Worm (Caenorhabditis elegans): Measurements from ENCODE around the gene C01G6.2.

The C01G6.2 gene

DNA sequence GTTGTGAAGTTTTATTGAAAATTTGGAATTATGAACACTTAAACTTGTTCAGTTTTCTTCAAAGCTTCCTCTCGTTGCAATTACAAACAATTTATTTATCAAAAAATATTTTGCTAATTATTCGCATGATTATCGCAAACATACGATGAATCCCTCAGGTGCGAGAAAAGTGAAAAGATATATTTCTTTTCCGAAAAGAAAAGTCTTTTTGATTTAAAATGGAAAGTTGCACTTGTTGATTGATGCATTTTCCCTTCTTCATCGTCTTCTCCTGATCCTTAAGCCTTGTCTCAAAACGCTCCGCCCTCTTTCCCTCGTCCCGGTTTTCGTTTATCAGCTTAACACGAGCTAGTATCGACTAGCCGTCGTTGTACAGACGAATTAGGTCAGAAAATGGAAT, 34.4 kb upstream of the C01G6.2 start:
- TF ChIP-seq zip-5 (tag; optimal IDR thresholded peaks at IDR 0.05) (no peak), ttx-3 (tag; optimal IDR thresholded peaks at IDR 0.05) (no peak), ceh-45 (GFP tag; IDR thresholded peaks at IDR 0.05) (no peak), F13H6.1 (tag; optimal IDR thresholded peaks at IDR 0.05) (no peak), che-1 (tag; optimal IDR thresholded peaks at IDR 0.05) (no peak), ceh-34 (tag; optimal IDR thresholded peaks at IDR 0.05) (no peak), sox-2 (GFP tag; IDR thresholded peaks at IDR 0.05) (no peak), npax-4 (tag; optimal IDR thresholded peaks at IDR 0.05) (no peak), hlh-13 (GFP tag; optimal IDR thresholded peaks at IDR 0.05) (no peak), ama-1 (optimal IDR thresholded peaks at IDR 0.05) (no peak), dve-1 (tag; optimal IDR thresholded peaks at IDR 0.05) (no peak), hlh-30 (tag; optimal IDR thresholded peaks at IDR 0.05; ENCODE audit: insufficient read depth) (no peak), unc-86 (tag; optimal IDR thresholded peaks at IDR 0.05) (no peak), ceh-22 (tag; optimal IDR thresholded peaks at IDR 0.05) (no peak), pax-1 (tag; optimal IDR thresholded peaks at IDR 0.05) (no peak), ceh-14 (tag; optimal IDR thresholded peaks at IDR 0.05) (no peak), pag-3 (tag; optimal IDR thresholded peaks at IDR 0.05; ENCODE audit: borderline replicate concordance) (no peak), ceh-6 (GFP tag; optimal IDR thresholded peaks at IDR 0.05) (no peak), elt-4 (tag; optimal IDR thresholded peaks at IDR 0.05) (no peak)

DNA sequence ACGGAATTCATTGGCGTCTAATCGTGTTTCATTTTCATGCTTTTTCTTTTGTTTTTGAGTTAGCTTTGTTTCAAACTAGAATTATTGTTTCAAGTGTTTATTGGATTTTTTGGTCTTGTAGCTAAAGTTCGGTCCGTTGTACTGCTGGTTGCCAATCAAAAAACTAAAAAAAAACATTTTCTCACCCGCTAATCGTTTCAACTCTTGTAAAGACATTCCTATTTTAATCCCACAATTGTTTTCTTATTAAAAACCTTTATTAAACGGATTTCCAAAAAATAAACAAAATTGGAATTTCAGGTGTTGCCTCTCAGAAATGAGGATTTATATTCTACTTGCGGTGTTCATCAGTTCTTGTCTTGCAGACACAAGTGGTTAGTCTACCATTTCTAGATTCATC, 33.9 kb upstream of the C01G6.2 start, which contains the start of gene T26C5.2:
Gene T26C5.2, plus strand, starts transcription at position 301 of the 400 bp plus-strand sequence.
- TF ChIP-seq hlh-13 (GFP tag; optimal IDR thresholded peaks at IDR 0.05) (no peak), fax-1 (tag; optimal IDR thresholded peaks at IDR 0.05) (no peak), syd-9 (tag; optimal IDR thresholded peaks at IDR 0.05) (no peak), tbx-7 (tag; optimal IDR thresholded peaks at IDR 0.05) (no peak), ceh-2 (tag; optimal IDR thresholded peaks at IDR 0.05) (no peak), lin-11 (tag; optimal IDR thresholded peaks at IDR 0.05) (no peak), ztf-16 (tag; optimal IDR thresholded peaks at IDR 0.05) (no peak), elt-2 (tag; optimal IDR thresholded peaks at IDR 0.05) (no peak), sox-2 (GFP tag; IDR thresholded peaks at IDR 0.05) (no peak), nhr-232 (tag; optimal IDR thresholded peaks at IDR 0.05) (no peak), K09A11.1 (tag; optimal IDR thresholded peaks at IDR 0.05; ENCODE audit: insufficient read depth) (no peak), madf-2 (tag; optimal IDR thresholded peaks at IDR 0.05) (no peak), ceh-18 (tag; optimal IDR thresholded peaks at IDR 0.05) (no peak), Y22D7AL.16 (tag; optimal IDR thresholded peaks at IDR 0.05) (no peak), eyg-1 (tag; optimal IDR thresholded peaks at IDR 0.05) (no peak)

- no peak for TF ChIP-seq lim-6 (tag; optimal IDR thresholded peaks at IDR 0.05)
Observed at ce11 chrII:9233813-9234212, 33.0 kb upstream of the C01G6.2 start.

ce11 chrII:9236283-9236682, 30.6 kb upstream of the C01G6.2 start, which contains the start of gene T26C5.3:
Gene T26C5.3 (plus strand): TSS chrII:9236583.
- TF ChIP-seq K09A11.1 (tag; optimal IDR thresholded peaks at IDR 0.05; ENCODE audit: insufficient read depth) = no peak
- no peak for TF ChIP-seq unc-3 (GFP tag; conservative IDR thresholded peaks at IDR 0.05)
- TF ChIP-seq unc-3 (tag; optimal IDR thresholded peaks at IDR 0.05) = no peak
- no peak for TF ChIP-seq elt-4 (tag; optimal IDR thresholded peaks at IDR 0.05)
- TF ChIP-seq fkh-10 (GFP tag; optimal IDR thresholded peaks at IDR 0.05) = no peak
- no peak for TF ChIP-seq rnt-1 (tag; optimal IDR thresholded peaks at IDR 0.05)
- TF ChIP-seq F13H6.1 (tag; optimal IDR thresholded peaks at IDR 0.05) = no peak
- TF ChIP-seq sox-4 (tag; optimal IDR thresholded peaks at IDR 0.05) = no peak
- no peak for TF ChIP-seq ahr-1 (tag; optimal IDR thresholded peaks at IDR 0.05)
- TF ChIP-seq odd-2 (tag; optimal IDR thresholded peaks at IDR 0.05) = no peak
- no peak for TF ChIP-seq sdc-2 (tag; optimal IDR thresholded peaks at IDR 0.05)
